Worm (Caenorhabditis elegans) whole organism, L1 larva: ENCODE measurements around the gene C31B8.12.
A peak's percentile ranks its signal among the peaks of the same experiment; 100 is the strongest.

Experiments used
- C16A3.4 ChIP-seq: fragments of 150-350 bp; optimal IDR thresholded peaks from 2 replicates; lab custom pipeline; 2014; ENCODE audit warnings: missing biosample characterization, missing genetic modification characterization
- ama-1 ChIP-seq: fragments of 150-350 bp; optimal IDR thresholded peaks from 2 replicates; lab custom pipeline; 2014
- ceh-82 ChIP-seq, 3 experiments: fragments of 150-350 bp in 1 of 3; sonication (generic microtip) in 2 of 3; optimal IDR thresholded peaks; 2 replicates each; lab custom pipeline; 2014 to 2017; ENCODE audit warnings: missing biosample characterization in 3 of 3, missing genetic modification characterization in 3 of 3
- ces-1 ChIP-seq: fragments of 150-350 bp; optimal IDR thresholded peaks from 2 replicates; lab custom pipeline; 2014; ENCODE audit warnings: missing biosample characterization, missing genetic modification reagents, missing genetic modification characterization
- dpl-1 ChIP-seq, 3 experiments: fragments of 150-350 bp in 2 of 3; sonication (generic microtip) in 1 of 3; optimal IDR thresholded peaks; 2 replicates each; lab custom pipeline; 2014 to 2017; ENCODE audit warnings: missing biosample characterization in 3 of 3, missing genetic modification characterization in 3 of 3, missing genetic modification reagents in 3 of 3
- dsc-1 ChIP-seq: sonication (generic microtip); optimal IDR thresholded peaks from 2 replicates; lab custom pipeline; 2016; ENCODE audit warnings: mild to moderate bottlenecking, missing genetic modification characterization, missing compliant biosample characterization
- efl-1 ChIP-seq, 4 experiments: fragments of 150-350 bp; optimal IDR thresholded peaks in 3 of 4; peaks in 1 of 4; 1 replicate in 1 of 4; 2 replicates in 3 of 4; lab custom pipeline; 2014; ENCODE audit warnings: missing biosample characterization in 2 of 4, missing genetic modification characterization in 2 of 4, missing genetic modification reagents in 2 of 4
- elt-2 ChIP-seq: sonication (generic microtip); optimal IDR thresholded peaks from 2 replicates; lab custom pipeline; 2016; ENCODE audit warnings: missing genetic modification characterization, mild to moderate bottlenecking, inconsistent platforms, missing compliant biosample characterization, missing genetic modification reagents
- elt-3 ChIP-seq, 6 experiments: fragments of 150-350 bp in 1 of 6; sonication (generic microtip); optimal IDR thresholded peaks; 2 replicates each; lab custom pipeline; 2017 to 2018; ENCODE audit warnings: missing biosample characterization in 6 of 6, missing genetic modification characterization in 6 of 6, inconsistent platforms in 1 of 6
- fkh-4 ChIP-seq: sonication (generic microtip); optimal IDR thresholded peaks from 2 replicates; lab custom pipeline; 2016; ENCODE audit warnings: missing compliant biosample characterization, missing genetic modification characterization, borderline replicate concordance
- fkh-8 ChIP-seq: sonication (generic microtip); optimal IDR thresholded peaks from 2 replicates; lab custom pipeline; 2016; ENCODE audit warnings: mild to moderate bottlenecking, missing genetic modification characterization, missing compliant biosample characterization
- hlh-17 ChIP-seq: fragments of 200-800 bp; sonication (Bioruptor generic); optimal IDR thresholded peaks from 2 replicates; lab custom pipeline; 2018; ENCODE audit warnings: missing genetic modification characterization, mild to moderate bottlenecking, missing compliant biosample characterization, moderate library complexity, borderline replicate concordance
- hlh-4 ChIP-seq: sonication (generic microtip); optimal IDR thresholded peaks from 2 replicates; lab custom pipeline; 2016; ENCODE audit warnings: mild to moderate bottlenecking, missing genetic modification characterization, missing compliant biosample characterization
- hpl-2 ChIP-seq: fragments of 150-350 bp; optimal IDR thresholded peaks from 2 replicates; lab custom pipeline; 2014; ENCODE audit warnings: missing biosample characterization, missing genetic modification reagents, missing genetic modification characterization
- lin-35 ChIP-seq, 2 experiments: fragments of 150-350 bp; optimal IDR thresholded peaks; 2 replicates each; lab custom pipeline; 2014; ENCODE audit warnings: missing biosample characterization in 2 of 2, missing genetic modification characterization in 2 of 2, missing genetic modification reagents in 2 of 2
- lir-3 ChIP-seq: sonication (generic microtip); optimal IDR thresholded peaks from 2 replicates; lab custom pipeline; 2016; ENCODE audit warnings: mild to moderate bottlenecking, missing genetic modification characterization, moderate library complexity, missing compliant biosample characterization; ENCODE audit not compliant: poor library complexity
- lsy-2 ChIP-seq, 2 experiments: fragments of 150-350 bp; optimal IDR thresholded peaks; 2 replicates each; lab custom pipeline; 2014; ENCODE audit warnings: missing biosample characterization in 2 of 2, missing genetic modification characterization in 2 of 2
- mab-9 ChIP-seq: fragments of 200-800 bp; sonication (Bioruptor generic); IDR thresholded peaks from 2 replicates; pipeline ENCODE4 v1.3.6; 2022; ENCODE audit warnings: missing genetic modification reagents, missing genetic modification characterization, missing compliant biosample characterization
- nhr-19 ChIP-seq: fragments of 200-800 bp; sonication (Bioruptor generic); conservative IDR thresholded peaks from 2 replicates; pipeline ENCODE4 v1.3.6; 2022; ENCODE audit warnings: missing genetic modification characterization, missing compliant biosample characterization
- nhr-20 ChIP-seq: sonication (generic microtip); optimal IDR thresholded peaks from 2 replicates; lab custom pipeline; 2016; ENCODE audit warnings: mild to moderate bottlenecking, missing genetic modification characterization, missing compliant biosample characterization
- nhr-71 ChIP-seq: sonication (generic microtip); optimal IDR thresholded peaks from 2 replicates; lab custom pipeline; 2016; ENCODE audit warnings: mild to moderate bottlenecking, missing genetic modification characterization, moderate library complexity, missing compliant biosample characterization
- nhr-76 ChIP-seq: sonication (generic microtip); optimal IDR thresholded peaks from 2 replicates; lab custom pipeline; 2017; ENCODE audit warnings: missing biosample characterization, missing genetic modification characterization
- snpc-4 ChIP-seq: fragments of 150-350 bp; optimal IDR thresholded peaks from 2 replicates; lab custom pipeline; 2014; ENCODE audit warnings: missing biosample characterization, missing genetic modification characterization
- snu-23 ChIP-seq: sonication (generic microtip); optimal IDR thresholded peaks from 2 replicates; lab custom pipeline; 2016; ENCODE audit warnings: missing genetic modification characterization, missing compliant biosample characterization
- sox-4 ChIP-seq: sonication (generic microtip); optimal IDR thresholded peaks from 2 replicates; lab custom pipeline; 2016; ENCODE audit warnings: missing genetic modification characterization, missing compliant biosample characterization
- sptf-1 ChIP-seq: fragments of 150-350 bp; optimal IDR thresholded peaks from 2 replicates; lab custom pipeline; 2014; ENCODE audit warnings: missing biosample characterization, missing genetic modification characterization
- unc-98 ChIP-seq: fragments of 200-800 bp; sonication (Bioruptor generic); IDR thresholded peaks from 2 replicates; pipeline ENCODE4 v1.3.6; 2022; ENCODE audit warnings: missing genetic modification characterization, missing compliant biosample characterization
- xbp-1 ChIP-seq: sonication (generic microtip); optimal IDR thresholded peaks from 2 replicates; lab custom pipeline; 2016; ENCODE audit warnings: missing genetic modification characterization, missing compliant biosample characterization
- ztf-4 ChIP-seq: fragments of 150-350 bp; optimal IDR thresholded peaks from 2 replicates; lab custom pipeline; 2014; ENCODE audit warnings: missing biosample characterization, missing genetic modification characterization

The C31B8.12 gene

ce11 chrV:2881565-2881964 lies 45.9 kb downstream of the C31B8.12 start:
- TF ChIP-seq hlh-17 (GFP tag; lab: Kevin White, UChicago) = no peak
- TF ChIP-seq xbp-1 (tag; lab: Kevin White, UChicago) = no peak
- no peak for TF ChIP-seq ztf-4 (tag; lab: Kevin White, UChicago)
- no peak for TF ChIP-seq nhr-20 (tag; lab: Kevin White, UChicago)
- TF ChIP-seq nhr-71 = no peak
- TF ChIP-seq hpl-2 (GFP tag; lab: Kevin White, UChicago) = no peak
- no peak for TF ChIP-seq sox-4 (tag; lab: Kevin White, UChicago)
- TF ChIP-seq dsc-1 = no peak
- TF ChIP-seq mab-9 = no peak
- TF ChIP-seq unc-98 = no peak
- TF ChIP-seq lir-3 = no peak
- TF ChIP-seq fkh-8 (tag; lab: Kevin White, UChicago) = no peak
- no peak for TF ChIP-seq hlh-4 (tag; lab: Kevin White, UChicago)
- no peak for TF ChIP-seq fkh-4
- TF ChIP-seq, all 84 proteins: peak for 0

- no peak for TF ChIP-seq snpc-4 (tag; lab: Kevin White, UChicago)
- TF ChIP-seq elt-2 (tag; lab: Kevin White, UChicago) = peak; percentile 67
- no peak for TF ChIP-seq ces-1 (GFP tag; lab: Kevin White, UChicago)
- no peak for TF ChIP-seq ama-1
- TF ChIP-seq nhr-19 (GFP tag; lab: Robert Waterston, UW) = no peak
- TF ChIP-seq lir-3 = no peak
- TF ChIP-seq sox-4 (tag; lab: Kevin White, UChicago) = no peak
- no peak for TF ChIP-seq snu-23 (GFP tag; lab: Kevin White, UChicago)
- no peak for TF ChIP-seq efl-1 (optimal IDR thresholded peaks at IDR 0.05; lab: Kevin White, UChicago)
- TF ChIP-seq efl-1 (GFP tag; optimal IDR thresholded peaks at IDR 0.05 in 1 of 2; lab: Kevin White, UChicago) = peak in 1 of 2 experiments; percentile 21
- TF ChIP-seq fkh-8 (tag; lab: Kevin White, UChicago) = no peak
- TF ChIP-seq dpl-1 (GFP tag; optimal IDR thresholded peaks at IDR 0.05; lab: Kevin White, UChicago) = no peak
- TF ChIP-seq sptf-1 (tag; lab: Kevin White, UChicago) = no peak
- no peak for TF ChIP-seq elt-3 (tag; optimal IDR thresholded peaks at IDR 0.05; lab: Kevin White, UChicago)
Measured at ce11 chrV:2881016-2881415, 46.4 kb downstream of the C31B8.12 start, which contains the start of gene ifc-1. Gene ifc-1, plus strand, starts transcription at chrV:2881393.

- peak; percentile 53 for TF ChIP-seq elt-2 (tag; lab: Kevin White, UChicago)
- TF ChIP-seq ceh-82 (tag; optimal IDR thresholded peaks at IDR 0.05; lab: Kevin White, UChicago) = no peak
- TF ChIP-seq C16A3.4 (tag; lab: Kevin White, UChicago) = no peak
- no peak for TF ChIP-seq nhr-76 (tag; lab: Kevin White, UChicago)
- TF ChIP-seq fkh-8 (tag; lab: Kevin White, UChicago) = no peak
- TF ChIP-seq lir-3 = no peak
Measured at ce11 chrV:2880356-2880755, 47.1 kb downstream of the C31B8.12 start.

ce11 chrV:2879801-2880200 lies 47.7 kb downstream of the C31B8.12 start, which contains the start of gene str-39:
Gene str-39, minus strand, starts transcription at chrV:2879901.
- TF ChIP-seq ama-1 = no peak

ce11 chrV:2877509-2877908 lies 49.9 kb downstream of the C31B8.12 start, which contains the start of gene F37B4.10:
Gene F37B4.10, minus strand, starts transcription at chrV:2877609.
- TF ChIP-seq ces-1 (GFP tag; lab: Kevin White, UChicago) (no peak), dpl-1 (GFP tag; optimal IDR thresholded peaks at IDR 0.05; lab: Kevin White, UChicago) (peak in 1 of 3 experiments; percentile 11), lin-35 (GFP tag; optimal IDR thresholded peaks at IDR 0.05; lab: Kevin White, UChicago) (peak; percentile 15 to 22), lsy-2 (tag; optimal IDR thresholded peaks at IDR 0.05; lab: Kevin White, UChicago) (peak in 1 of 2 experiments; percentile 11), efl-1 (optimal IDR thresholded peaks at IDR 0.05; lab: Kevin White, UChicago) (peak; percentile 8 to 18), efl-1 (GFP tag; optimal IDR thresholded peaks at IDR 0.05 in 1 of 2; lab: Kevin White, UChicago) (no peak)

ce11 chrV:2876188-2876831 lies 51.1 kb downstream of the C31B8.12 start:
- TF ChIP-seq dpl-1 (GFP tag; optimal IDR thresholded peaks at IDR 0.05; lab: Kevin White, UChicago) = no peak
- TF ChIP-seq efl-1 (optimal IDR thresholded peaks at IDR 0.05; lab: Kevin White, UChicago) = no peak
- TF ChIP-seq efl-1 (GFP tag; optimal IDR thresholded peaks at IDR 0.05 in 1 of 2; lab: Kevin White, UChicago) = peak in 1 of 2 experiments; percentile 15
